Worm (Caenorhabditis elegans) whole organism, L4/young adult: ENCODE results near the gene F32D1.11.

Experiments used
- W03F9.2 ChIP-seq: fragments of 150-350 bp; optimal IDR thresholded peaks from 2 replicates; lab custom pipeline; 2014; ENCODE audit warnings: missing biosample characterization, missing genetic modification characterization
- him-1 ChIP-seq: sonication (generic microtip); optimal IDR thresholded peaks from 2 replicates; lab custom pipeline; 2016; ENCODE audit warnings: missing genotype, missing genetic modification reagents, missing genetic modification characterization, missing compliant biosample characterization

DNA sequence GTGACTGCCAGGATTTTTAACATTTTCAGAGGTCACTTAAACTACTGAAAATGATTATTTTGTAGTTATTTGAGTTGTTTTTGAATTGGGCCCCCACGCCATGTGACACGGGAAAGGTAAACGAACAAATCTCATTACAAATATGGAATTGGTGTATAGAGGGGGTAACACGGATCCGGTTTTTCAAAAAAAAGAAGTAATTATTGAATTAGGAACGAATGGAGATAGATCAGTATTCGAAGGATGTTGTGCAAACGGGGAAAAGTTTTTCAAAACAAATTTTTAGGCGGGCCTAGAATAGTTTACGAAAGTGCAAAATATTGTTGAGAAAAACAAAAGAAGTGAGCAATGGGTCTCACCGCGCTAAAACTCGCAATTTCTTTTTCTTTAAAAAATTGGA lies at the start of gene F32D1.11:
- no peak for TF ChIP-seq W03F9.2 (tag; lab: Kevin White, UChicago)
- TF ChIP-seq him-1 (tag; lab: Kevin White, UChicago) = no peak
